Worm (Caenorhabditis elegans) whole organism, L3 larva: ENCODE measurements around the gene F40A3.6.

Source experiments
- nhr-237 ChIP-seq: fragments of 150-350 bp; optimal IDR thresholded peaks from 2 replicates; lab custom pipeline; 2014; ENCODE audit warnings: missing biosample characterization, missing genetic modification characterization
- nhr-25 ChIP-seq: sonication (generic microtip); optimal IDR thresholded peaks from 2 replicates; lab custom pipeline; 2017; ENCODE audit warnings: missing biosample characterization, missing genetic modification characterization
- snpc-4 ChIP-seq: fragments of 150-350 bp; optimal IDR thresholded peaks from 2 replicates; lab custom pipeline; 2014; ENCODE audit warnings: missing biosample characterization, missing genetic modification characterization

- no peak for TF ChIP-seq nhr-237 (tag; lab: Kevin White, UChicago)
- TF ChIP-seq nhr-25 (tag; lab: Kevin White, UChicago), result no peak
- no peak for TF ChIP-seq snpc-4 (tag; lab: Kevin White, UChicago)
Observed at ce11 chrV:7904389-7904788, 10.7 kb upstream of the F40A3.6 start.
